Worm (Caenorhabditis elegans): ENCODE measurements around the gene col-131.

DNA sequence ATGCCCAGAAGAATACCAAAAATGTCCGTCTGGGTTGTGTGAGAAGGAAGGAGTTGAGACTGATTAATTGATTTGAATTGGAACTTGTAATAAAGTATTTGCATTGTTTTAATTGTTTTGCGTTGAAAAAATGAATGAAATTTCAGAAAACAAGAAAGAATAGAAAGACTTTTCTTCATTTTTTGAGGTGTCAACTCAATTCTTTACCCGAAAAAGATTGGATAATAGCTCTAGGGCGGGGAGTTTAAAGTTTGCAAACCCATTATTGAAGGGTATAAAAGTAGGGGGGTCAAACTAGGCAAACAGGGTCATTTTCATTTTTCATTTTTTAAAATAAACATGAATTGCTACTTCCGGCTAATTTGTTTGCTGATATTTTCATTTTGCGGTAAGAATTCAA, 18.9 kb downstream of the col-131 start, which contains the start of gene scl-10:
- TF ChIP-seq med-1 (GFP tag; optimal IDR thresholded peaks at IDR 0.05; ENCODE audit: insufficient read depth) (no peak), klf-2 (GFP tag; conservative IDR thresholded peaks at IDR 0.05) (no peak), T22C8.4 (GFP tag; IDR thresholded peaks at IDR 0.05) (no peak), ztf-29 (GFP tag; IDR thresholded peaks at IDR 0.05) (no peak), flt-1 (GFP tag; IDR thresholded peaks at IDR 0.05) (no peak), cog-1 (tag; optimal IDR thresholded peaks at IDR 0.05) (no peak), tab-1 (GFP tag; IDR thresholded peaks at IDR 0.05) (no peak), ref-1 (GFP tag; conservative IDR thresholded peaks at IDR 0.05) (no peak), ztf-23 (GFP tag; IDR thresholded peaks at IDR 0.05) (no peak)
